Worm (Caenorhabditis elegans) whole organism, mixed stage, embryonic: ENCODE measurements around the gene Y73B6BL.14.

Source experiments
- M03D4.4 ChIP-seq: sonication (generic microtip); optimal IDR thresholded peaks from 2 replicates; lab custom pipeline; 2017; ENCODE audit warnings: mild to moderate bottlenecking, missing genetic modification characterization, missing compliant biosample characterization
- bed-3 ChIP-seq: fragments of 200-800 bp; sonication (Bioruptor generic); optimal IDR thresholded peaks from 3 replicates; lab custom pipeline; 2018; ENCODE audit warnings: mild to moderate bottlenecking, missing genetic modification characterization, moderate library complexity, missing compliant biosample characterization
- blmp-1 ChIP-seq: fragments of 150-350 bp; optimal IDR thresholded peaks from 2 replicates; lab custom pipeline; 2014; ENCODE audit warnings: missing biosample characterization, missing genetic modification characterization
- ceh-39 ChIP-seq: fragments of 150-350 bp; optimal IDR thresholded peaks from 2 replicates; lab custom pipeline; 2014; ENCODE audit warnings: missing biosample characterization, missing genetic modification characterization
- ceh-83 ChIP-seq: fragments of 200-800 bp; sonication (Bioruptor generic); optimal IDR thresholded peaks from 2 replicates; lab custom pipeline; 2018; ENCODE audit warnings: mild to moderate bottlenecking, missing genetic modification characterization, missing compliant biosample characterization
- ces-1 ChIP-seq: fragments of 150-350 bp; optimal IDR thresholded peaks from 2 replicates; lab custom pipeline; 2014; ENCODE audit warnings: missing biosample characterization, missing genetic modification reagents, missing genetic modification characterization
- cnd-1 ChIP-seq: fragments of 200-800 bp; sonication (Bioruptor generic); optimal IDR thresholded peaks from 2 replicates; lab custom pipeline; 2018; ENCODE audit warnings: mild to moderate bottlenecking, missing genetic modification characterization, missing compliant biosample characterization
- drap-1 ChIP-seq: fragments of 200-800 bp; sonication (Bioruptor generic); optimal IDR thresholded peaks from 3 replicates; lab custom pipeline; 2018; ENCODE audit warnings: mild to moderate bottlenecking, missing genetic modification characterization, missing compliant biosample characterization
- elt-3 ChIP-seq: fragments of 150-350 bp; optimal IDR thresholded peaks from 2 replicates; lab custom pipeline; 2014; ENCODE audit warnings: missing biosample characterization, missing genetic modification characterization
- flh-1 ChIP-seq: fragments of 200-800 bp; sonication (Bioruptor generic); optimal IDR thresholded peaks from 2 replicates; lab custom pipeline; 2018; ENCODE audit warnings: mild to moderate bottlenecking, missing genetic modification characterization, moderate library complexity, missing compliant biosample characterization
- ham-2 ChIP-seq: fragments of 200-800 bp; sonication (Bioruptor generic); optimal IDR thresholded peaks from 2 replicates; lab custom pipeline; 2018; ENCODE audit warnings: mild to moderate bottlenecking, missing genetic modification characterization, missing compliant biosample characterization
- hlh-1 ChIP-seq: fragments of 150-350 bp; optimal IDR thresholded peaks from 2 replicates; lab custom pipeline; 2014; ENCODE audit warnings: missing biosample characterization, missing genetic modification reagents, missing genetic modification characterization
- lin-13 ChIP-seq: fragments of 150-350 bp; optimal IDR thresholded peaks from 2 replicates; lab custom pipeline; 2014; ENCODE audit warnings: missing biosample characterization, missing genetic modification characterization
- lin-32 ChIP-seq: fragments of 200-800 bp; sonication (Bioruptor generic); optimal IDR thresholded peaks from 2 replicates; lab custom pipeline; 2018; ENCODE audit warnings: mild to moderate bottlenecking, missing genetic modification characterization, missing compliant biosample characterization
- lsy-2 ChIP-seq: fragments of 150-350 bp; optimal IDR thresholded peaks from 2 replicates; lab custom pipeline; 2014; ENCODE audit warnings: missing biosample characterization, missing genetic modification characterization
- mab-5 ChIP-seq: fragments of 150-350 bp; optimal IDR thresholded peaks from 2 replicates; lab custom pipeline; 2014; ENCODE audit warnings: missing biosample characterization, missing genetic modification characterization
- mep-1 ChIP-seq: fragments of 150-350 bp; optimal IDR thresholded peaks from 2 replicates; lab custom pipeline; 2017; ENCODE audit warnings: missing biosample characterization, missing genetic modification reagents, missing genetic modification characterization, inconsistent platforms
- mls-2 ChIP-seq: sonication (generic microtip); optimal IDR thresholded peaks from 2 replicates; lab custom pipeline; 2016; ENCODE audit warnings: mild to moderate bottlenecking, missing genetic modification characterization, moderate library complexity, missing compliant biosample characterization
- nhr-12 ChIP-seq: fragments of 150-350 bp; optimal IDR thresholded peaks from 2 replicates; lab custom pipeline; 2014; ENCODE audit warnings: missing biosample characterization, missing genetic modification characterization
- nhr-2 ChIP-seq: fragments of 150-350 bp; optimal IDR thresholded peaks from 2 replicates; lab custom pipeline; 2014; ENCODE audit warnings: missing biosample characterization, missing genetic modification characterization
- nhr-237 ChIP-seq: fragments of 150-350 bp; optimal IDR thresholded peaks from 2 replicates; lab custom pipeline; 2014; ENCODE audit warnings: missing biosample characterization, missing genetic modification characterization
- nhr-28 ChIP-seq: fragments of 150-350 bp; optimal IDR thresholded peaks from 2 replicates; lab custom pipeline; 2014; ENCODE audit warnings: missing biosample characterization, missing genetic modification characterization
- nhr-76 ChIP-seq: sonication (generic microtip); optimal IDR thresholded peaks from 2 replicates; lab custom pipeline; 2017; ENCODE audit warnings: missing biosample characterization, missing genetic modification characterization
- pha-4 ChIP-seq: fragments of 150-350 bp; optimal IDR thresholded peaks from 2 replicates; lab custom pipeline; 2018; ENCODE audit warnings: missing biosample characterization, missing genetic modification reagents, missing genetic modification characterization
- sem-2 ChIP-seq: fragments of 200-800 bp; sonication (Bioruptor generic); optimal IDR thresholded peaks from 2 replicates; lab custom pipeline; 2018; ENCODE audit warnings: mild to moderate bottlenecking, missing genetic modification characterization, missing compliant biosample characterization
- snpc-4 ChIP-seq: fragments of 150-350 bp; optimal IDR thresholded peaks from 2 replicates; lab custom pipeline; 2014; ENCODE audit warnings: missing biosample characterization, missing genetic modification characterization
- sptf-1 ChIP-seq: sonication (generic microtip); optimal IDR thresholded peaks from 2 replicates; lab custom pipeline; 2017; ENCODE audit warnings: mild to moderate bottlenecking, missing genetic modification characterization, moderate library complexity, missing compliant biosample characterization
- tbx-8 ChIP-seq: fragments of 200-800 bp; sonication (Bioruptor generic); optimal IDR thresholded peaks from 2 replicates; lab custom pipeline; 2018; ENCODE audit warnings: mild to moderate bottlenecking, missing genetic modification characterization, moderate library complexity, missing compliant biosample characterization
- unc-120 ChIP-seq: sonication (generic microtip); optimal IDR thresholded peaks from 2 replicates; lab custom pipeline; 2017; ENCODE audit warnings: missing genetic modification characterization, missing compliant biosample characterization; ENCODE audit not compliant: poor library complexity, severe bottlenecking
- unc-39 ChIP-seq: fragments of 150-350 bp; optimal IDR thresholded peaks from 2 replicates; lab custom pipeline; 2014; ENCODE audit warnings: missing biosample characterization, missing genetic modification characterization
- unc-62 ChIP-seq: fragments of 150-350 bp; optimal IDR thresholded peaks from 2 replicates; lab custom pipeline; 2014; ENCODE audit warnings: missing biosample characterization, missing genetic modification reagents, missing genetic modification characterization
- zip-8 ChIP-seq: fragments of 150-350 bp; optimal IDR thresholded peaks from 2 replicates; lab custom pipeline; 2014; ENCODE audit warnings: missing biosample characterization, missing genetic modification characterization
- ztf-11 ChIP-seq: fragments of 150-350 bp; optimal IDR thresholded peaks from 2 replicates; lab custom pipeline; 2014; ENCODE audit warnings: missing biosample characterization, missing genetic modification characterization

Y73B6BL.14 gene

ce11 chrIV:6377335-6378069 lies 34.7 kb upstream of the Y73B6BL.14 start:
- TF ChIP-seq sptf-1 (tag; lab: Kevin White, UChicago) (no peak), unc-120 (tag; lab: Kevin White, UChicago) (no peak), mls-2 (tag; lab: Kevin White, UChicago) (no peak), blmp-1 (tag; lab: Kevin White, UChicago) (no peak), sem-2 (no peak), ham-2 (GFP tag; lab: Kevin White, UChicago) (no peak), bed-3 (no peak), mep-1 (no peak), lin-32 (GFP tag; lab: Kevin White, UChicago) (no peak), cnd-1 (tag; lab: Kevin White, UChicago) (no peak), nhr-76 (tag; lab: Kevin White, UChicago) (no peak), ceh-83 (no peak)

- no peak for TF ChIP-seq unc-39 (tag; lab: Kevin White, UChicago)
- peak; percentile 35 for TF ChIP-seq pha-4 (tag; lab: Kevin White, UChicago)
- no peak for TF ChIP-seq nhr-2 (tag; lab: Kevin White, UChicago)
- peak; percentile 1 for TF ChIP-seq hlh-1 (tag; lab: Kevin White, UChicago)
- TF ChIP-seq nhr-237 (tag; lab: Kevin White, UChicago): peak; percentile 61
- TF ChIP-seq ceh-39 (tag; lab: Kevin White, UChicago): peak; percentile 4
- TF ChIP-seq M03D4.4 (tag; lab: Kevin White, UChicago): no peak
- TF ChIP-seq ztf-11 (tag; lab: Kevin White, UChicago): no peak
- peak; percentile 76 for TF ChIP-seq mep-1
- no peak for TF ChIP-seq nhr-28
- no peak for TF ChIP-seq lin-13
- TF ChIP-seq flh-1 (GFP tag; lab: Kevin White, UChicago): no peak
- TF ChIP-seq ceh-83: no peak
- TF ChIP-seq ces-1 (GFP tag; lab: Kevin White, UChicago): peak; percentile 70
- TF ChIP-seq elt-3 (tag; lab: Kevin White, UChicago): no peak
- no peak for TF ChIP-seq zip-8 (tag; lab: Kevin White, UChicago)
- no peak for TF ChIP-seq sptf-1 (tag; lab: Kevin White, UChicago)
- TF ChIP-seq mab-5 (tag; lab: Kevin White, UChicago): no peak
- peak; percentile 78 for TF ChIP-seq lsy-2
- TF ChIP-seq unc-62: no peak
- TF ChIP-seq snpc-4: no peak
- TF ChIP-seq sem-2: no peak
- no peak for TF ChIP-seq tbx-8 (GFP tag; lab: Kevin White, UChicago)
- TF ChIP-seq blmp-1 (tag; lab: Kevin White, UChicago): no peak
- no peak for TF ChIP-seq mls-2 (tag; lab: Kevin White, UChicago)
- TF ChIP-seq nhr-12 (tag; lab: Kevin White, UChicago): no peak
- no peak for TF ChIP-seq cnd-1 (tag; lab: Kevin White, UChicago)
- TF ChIP-seq unc-120 (tag; lab: Kevin White, UChicago): peak; percentile 85
- no peak for TF ChIP-seq ham-2 (GFP tag; lab: Kevin White, UChicago)
- TF ChIP-seq, all 35 proteins: peak for 8
These were observed 33.8 kb upstream of the Y73B6BL.14 start, which contains the start of the genes hrpf-2 and bli-6 for ce11 chrIV:6376473-6377115. Gene hrpf-2 (minus strand): TSS chrIV:6376523. Gene bli-6 (plus strand): TSS chrIV:6377065.

ce11 chrIV:6373721-6374120 lies 30.9 kb upstream of the Y73B6BL.14 start:
- TF ChIP-seq ces-1 (GFP tag; lab: Kevin White, UChicago) (no peak), sem-2 (no peak), nhr-12 (tag; lab: Kevin White, UChicago) (no peak), lin-32 (GFP tag; lab: Kevin White, UChicago) (no peak), ceh-83 (no peak), elt-3 (tag; lab: Kevin White, UChicago) (no peak), lsy-2 (no peak), tbx-8 (GFP tag; lab: Kevin White, UChicago) (no peak)

- TF ChIP-seq mab-5 (tag; lab: Kevin White, UChicago) (no peak), blmp-1 (tag; lab: Kevin White, UChicago) (no peak), cnd-1 (tag; lab: Kevin White, UChicago) (no peak), drap-1 (GFP tag; lab: Kevin White, UChicago) (no peak), bed-3 (no peak), pha-4 (tag; lab: Kevin White, UChicago) (no peak), nhr-237 (tag; lab: Kevin White, UChicago) (no peak), M03D4.4 (tag; lab: Kevin White, UChicago) (no peak), unc-120 (tag; lab: Kevin White, UChicago) (no peak), unc-62 (no peak), mep-1 (no peak)
- TF ChIP-seq, all 35 proteins: peak for 0
These were observed 30.2 kb upstream of the Y73B6BL.14 start, which contains the start of gene smg-3 for ce11 chrIV:6372993-6373392. Gene smg-3 (minus strand): TSS chrIV:6373093.
